Fruit fly (Drosophila melanogaster): ENCODE results near the gene CG42359.
A peak's percentile ranks its signal among the peaks of the same experiment; 100 is the strongest.

The CG42359 gene

DNA sequence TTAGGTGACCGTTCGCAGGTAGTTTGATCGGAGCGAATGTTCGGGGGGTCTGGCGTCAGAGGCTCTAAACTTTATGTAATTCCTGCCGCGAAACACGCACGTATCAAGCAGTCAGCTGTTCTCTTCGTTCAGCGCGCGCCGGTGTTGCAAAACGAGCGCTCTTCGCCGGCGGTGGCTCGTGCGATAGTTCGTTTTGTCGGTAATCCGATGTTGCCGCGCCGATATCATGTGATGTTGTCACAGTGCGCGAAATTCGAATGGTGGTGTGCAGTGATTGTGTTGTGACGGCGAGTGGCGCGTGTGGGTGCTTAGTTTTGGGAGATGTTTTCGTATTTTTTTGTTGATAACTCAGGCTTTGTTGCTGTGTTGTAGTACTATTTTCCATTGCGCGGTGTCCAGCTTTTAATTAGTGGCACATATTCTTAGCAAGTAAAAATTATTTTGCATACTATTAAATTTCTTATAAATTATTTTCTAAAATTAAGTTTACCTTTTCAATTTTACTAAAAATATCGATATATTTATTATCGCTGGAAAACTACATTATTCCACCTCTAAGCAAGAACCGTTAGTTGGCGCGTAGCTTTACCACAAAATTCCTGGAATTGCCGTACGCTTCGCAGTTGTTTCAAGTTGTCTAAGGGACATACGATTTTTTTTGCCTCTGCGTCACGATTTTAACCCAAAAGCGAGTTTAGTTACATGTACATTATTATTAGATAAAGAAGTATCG is 5.3 kb downstream of the CG42359 start, which contains the start of gene nanos (continued):
- TF ChIP-seq fd64A (GFP tag; optimal IDR thresholded peaks at IDR 0.05): no peak
- TF ChIP-seq CG8478 (optimal IDR thresholded peaks at IDR 0.05): peak; percentile 36
- peak in 1 of 2 experiments; percentile 57 for TF ChIP-seq Hr78 (GFP tag; optimal IDR thresholded peaks at IDR 0.05)
- peak; percentile 49; the same call in 1 of the 3 replicates for TF ChIP-seq CG17361 (GFP tag; IDR thresholded peaks at IDR 0.05)
- TF ChIP-seq jing (GFP tag; optimal IDR thresholded peaks at IDR 0.05): no peak
- TF ChIP-seq CG10462 (GFP tag; optimal IDR thresholded peaks at IDR 0.05): peak; percentile 19
- peak; percentile 12 for TF ChIP-seq CG10979 (tag; optimal IDR thresholded peaks at IDR 0.05)
- TF ChIP-seq CG1233 (GFP tag; optimal IDR thresholded peaks at IDR 0.05): peak; percentile 11
- no peak for TF ChIP-seq CG5180 (GFP tag; optimal IDR thresholded peaks at IDR 0.05)
- TF ChIP-seq exex (tag; optimal IDR thresholded peaks at IDR 0.05): no peak
- no peak for TF ChIP-seq Abd-B (GFP tag; optimal IDR thresholded peaks at IDR 0.05)
- peak; percentile 63 for TF ChIP-seq phol (tag; optimal IDR thresholded peaks at IDR 0.05)
- TF ChIP-seq jigr1 (GFP tag; IDR thresholded peaks at IDR 0.05): no peak
- peak; percentile 15 for TF ChIP-seq Deaf1 (tag; optimal IDR thresholded peaks at IDR 0.05)
- no peak for TF ChIP-seq pita (GFP tag; optimal IDR thresholded peaks at IDR 0.05)
- peak; percentile 80 for TF ChIP-seq Dad (GFP tag; optimal IDR thresholded peaks at IDR 0.05)
- peak; percentile 47 for TF ChIP-seq az2 (GFP tag; optimal IDR thresholded peaks at IDR 0.05)
- no peak for TF ChIP-seq TFAM (GFP tag; optimal IDR thresholded peaks at IDR 0.05)
- no peak for TF ChIP-seq CG3838 (GFP tag; optimal IDR thresholded peaks at IDR 0.05)
- peak; percentile 61; the same call in 2 of the 3 replicates for TF ChIP-seq Optix (GFP tag; IDR thresholded peaks at IDR 0.05)
- TF ChIP-seq ATbp (GFP tag; optimal IDR thresholded peaks at IDR 0.05): no peak
- peak; percentile 96 for TF ChIP-seq nerfin-2 (GFP tag; IDR thresholded peaks at IDR 0.05; ENCODE audit: partially characterized antibody)
- peak; percentile 69 for TF ChIP-seq CG4424 (GFP tag; optimal IDR thresholded peaks at IDR 0.05)
- TF ChIP-seq CG7928 (GFP tag; optimal IDR thresholded peaks at IDR 0.05): peak; percentile 45
- peak; percentile 52 for TF ChIP-seq CG12155 (GFP tag; optimal IDR thresholded peaks at IDR 0.05)
- peak; percentile 59 for TF ChIP-seq vfl (GFP tag; optimal IDR thresholded peaks at IDR 0.05)
- TF ChIP-seq fru (optimal IDR thresholded peaks at IDR 0.05): no peak
- TF ChIP-seq CG3163 (GFP tag; optimal IDR thresholded peaks at IDR 0.05): peak; percentile 61
- TF ChIP-seq Taf1 (GFP tag; IDR thresholded peaks at IDR 0.05): no peak
- TF ChIP-seq CTCF (GFP tag; optimal IDR thresholded peaks at IDR 0.05): peak; percentile 51
- TF ChIP-seq CG17829 (tag; optimal IDR thresholded peaks at IDR 0.05): peak; percentile 28
- TF ChIP-seq nau (GFP tag; optimal IDR thresholded peaks at IDR 0.05): no peak
- TF ChIP-seq CG13624 (GFP tag; optimal IDR thresholded peaks at IDR 0.05): peak; percentile 77
- peak; percentile 8 for TF ChIP-seq CG30431 (GFP tag; optimal IDR thresholded peaks at IDR 0.05)
- peak; percentile 83 for TF ChIP-seq zfh2 (GFP tag; optimal IDR thresholded peaks at IDR 0.05)
- TF ChIP-seq NfI (GFP tag; optimal IDR thresholded peaks at IDR 0.05): peak; percentile 70
- no peak for TF ChIP-seq CG1832 (GFP tag; optimal IDR thresholded peaks at IDR 0.05)
- peak; percentile 56 for TF ChIP-seq CG11247 (GFP tag; IDR thresholded peaks at IDR 0.05)
- peak; percentile 99 for TF ChIP-seq pzg (GFP tag; optimal IDR thresholded peaks at IDR 0.05)
- peak; percentile 69 for TF ChIP-seq CG31441 (GFP tag; IDR thresholded peaks at IDR 0.05)
- peak; percentile 68 for TF ChIP-seq CoRest (tag; optimal IDR thresholded peaks at IDR 0.05)
- TF ChIP-seq Adf1 (GFP tag; IDR thresholded peaks at IDR 0.05): peak; percentile 59
- TF ChIP-seq Dll (GFP tag; IDR thresholded peaks at IDR 0.05; ENCODE audit: partially characterized antibody): peak; percentile 98
- no peak for TF ChIP-seq CG11093 (GFP tag; IDR thresholded peaks at IDR 0.05)
- TF ChIP-seq gsb (GFP tag; IDR thresholded peaks at IDR 0.05): no peak
- no peak for TF ChIP-seq CG15479 (GFP tag; optimal IDR thresholded peaks at IDR 0.05)
